Worm (Caenorhabditis elegans): ENCODE measurements around the gene K02A2.5.

The K02A2.5 gene

ce11 chrII:7363990-7364455 lies 47.8 kb downstream of the K02A2.5 start, which contains the start of gene msra-1 (continued):
- no peak for TF ChIP-seq C16A3.4 (tag; optimal IDR thresholded peaks at IDR 0.05)
- TF ChIP-seq irx-1 (tag; optimal IDR thresholded peaks at IDR 0.05), result no peak
- TF ChIP-seq nhr-90 (tag; optimal IDR thresholded peaks at IDR 0.05; ENCODE audit: poor library complexity), result no peak
- TF ChIP-seq nhr-12 (tag; optimal IDR thresholded peaks at IDR 0.05), result no peak
- no peak for TF ChIP-seq nhr-85 (tag)
- TF ChIP-seq pax-3 (tag; optimal IDR thresholded peaks at IDR 0.05), result no peak
- no peak for TF ChIP-seq ceh-82 (tag; optimal IDR thresholded peaks at IDR 0.05)
- TF ChIP-seq isw-1 (GFP tag; IDR thresholded peaks at IDR 0.05), result no peak
- TF ChIP-seq nhr-77 (tag; optimal IDR thresholded peaks at IDR 0.05), result no peak
- no peak for TF ChIP-seq C04F5.9 (tag; optimal IDR thresholded peaks at IDR 0.05)
- no peak for TF ChIP-seq pqm-1 (tag; optimal IDR thresholded peaks at IDR 0.05)
- no peak for TF ChIP-seq ztf-4 (tag; optimal IDR thresholded peaks at IDR 0.05)
- no peak for TF ChIP-seq tlp-1 (tag; optimal IDR thresholded peaks at IDR 0.05)
- TF ChIP-seq alr-1 (tag; optimal IDR thresholded peaks at IDR 0.05; ENCODE audit: borderline replicate concordance), result no peak
- TF ChIP-seq nhr-11 (tag; optimal IDR thresholded peaks at IDR 0.05), result no peak
- no peak for TF ChIP-seq Y116A8C.19 (tag; optimal IDR thresholded peaks at IDR 0.05; ENCODE audit: borderline replicate concordance)
- no peak for TF ChIP-seq egl-27 (tag; optimal IDR thresholded peaks at IDR 0.05)
- no peak for TF ChIP-seq lin-13 (GFP tag; optimal IDR thresholded peaks at IDR 0.05)
- no peak for TF ChIP-seq ceh-8 (GFP tag; optimal IDR thresholded peaks at IDR 0.05)
- TF ChIP-seq elt-3 (tag; optimal IDR thresholded peaks at IDR 0.05), result no peak
- no peak for TF ChIP-seq dsc-1 (tag; optimal IDR thresholded peaks at IDR 0.05)
- no peak for TF ChIP-seq sox-4 (tag; optimal IDR thresholded peaks at IDR 0.05)
- peak; percentile 11 to 38 for TF ChIP-seq efl-1 (optimal IDR thresholded peaks at IDR 0.05)
- peak in 1 of 2 experiments; percentile 78 for TF ChIP-seq efl-1 (GFP tag; optimal IDR thresholded peaks at IDR 0.05 in 1 of 2)
- TF ChIP-seq nhr-19 (GFP tag; conservative IDR thresholded peaks at IDR 0.05), result no peak
- TF ChIP-seq nhr-71 (tag; optimal IDR thresholded peaks at IDR 0.05), result peak; percentile 47
- peak; percentile 32 for TF ChIP-seq lir-3 (tag; optimal IDR thresholded peaks at IDR 0.05; ENCODE audit: poor library complexity)
- TF ChIP-seq xbp-1 (tag; optimal IDR thresholded peaks at IDR 0.05), result peak; percentile 21
- no peak for TF ChIP-seq zip-4 (GFP tag; optimal IDR thresholded peaks at IDR 0.05)
- TF ChIP-seq pag-3 (tag; optimal IDR thresholded peaks at IDR 0.05; ENCODE audit: borderline replicate concordance, insufficient read depth), result peak; percentile 9
- TF ChIP-seq sup-37 (GFP tag; optimal IDR thresholded peaks at IDR 0.05), result no peak
- no peak for TF ChIP-seq efl-3 (GFP tag; optimal IDR thresholded peaks at IDR 0.05)
- no peak for TF ChIP-seq fkh-4 (tag; optimal IDR thresholded peaks at IDR 0.05; ENCODE audit: borderline replicate concordance)
- TF ChIP-seq lsy-2 (tag; optimal IDR thresholded peaks at IDR 0.05), result peak; percentile 14 to 57
- TF ChIP-seq hpl-2 (GFP tag; optimal IDR thresholded peaks at IDR 0.05), result no peak
- TF ChIP-seq ceh-90 (tag; optimal IDR thresholded peaks at IDR 0.05), result no peak
- TF ChIP-seq hlh-17 (GFP tag; optimal IDR thresholded peaks at IDR 0.05; ENCODE audit: borderline replicate concordance), result no peak
- no peak for TF ChIP-seq vab-15 (tag; optimal IDR thresholded peaks at IDR 0.05)
- TF ChIP-seq fkh-10 (GFP tag; optimal IDR thresholded peaks at IDR 0.05), result no peak
- TF ChIP-seq jun-1 (tag; optimal IDR thresholded peaks at IDR 0.05), result no peak
- no peak for TF ChIP-seq ama-1 (optimal IDR thresholded peaks at IDR 0.05)
- peak; percentile 98 for TF ChIP-seq skn-1 (tag; optimal IDR thresholded peaks at IDR 0.05)
- TF ChIP-seq tbx-2 (tag; optimal IDR thresholded peaks at IDR 0.05), result no peak
- TF ChIP-seq unc-98 (GFP tag; IDR thresholded peaks at IDR 0.05), result no peak
- no peak for TF ChIP-seq nhr-47 (tag; optimal IDR thresholded peaks at IDR 0.05)
- no peak for TF ChIP-seq ces-1 (GFP tag; optimal IDR thresholded peaks at IDR 0.05)
- TF ChIP-seq nhr-20 (tag; optimal IDR thresholded peaks at IDR 0.05), result peak; percentile 36
- no peak for TF ChIP-seq unc-62 (GFP tag; optimal IDR thresholded peaks at IDR 0.05)
- TF ChIP-seq snu-23 (GFP tag; optimal IDR thresholded peaks at IDR 0.05), result peak; percentile 48
- TF ChIP-seq mdl-1 (tag; optimal IDR thresholded peaks at IDR 0.05), result no peak
- no peak for TF ChIP-seq lin-39 (tag; optimal IDR thresholded peaks at IDR 0.05)
- TF ChIP-seq F16B12.6 (tag; optimal IDR thresholded peaks at IDR 0.05), result no peak
- TF ChIP-seq egl-13 (tag; optimal IDR thresholded peaks at IDR 0.05), result no peak

All from whole organism, L1 larva.